Fruit fly (Drosophila melanogaster) whole organism, embryonic: ENCODE data around the gene Hip14.

Experiments used
- CG15696 ChIP-seq: fragments of 200-800 bp; sonication (Bioruptor generic); optimal IDR thresholded peaks from 2 replicates; lab custom pipeline; 2019; ENCODE audit warnings: missing biosample characterization, mild to moderate bottlenecking, missing genetic modification characterization, moderate library complexity
- CG16779 ChIP-seq: fragments of 200-800 bp; sonication (Bioruptor generic); IDR thresholded peaks from 2 replicates; pipeline ENCODE4 v1.3.6; 2022; ENCODE audit warnings: missing biosample characterization, missing genetic modification characterization
- CG17802 ChIP-seq: fragments of 200-800 bp; sonication (Bioruptor generic); optimal IDR thresholded peaks from 2 replicates; lab custom pipeline; 2018; ENCODE audit warnings: missing biosample characterization, mild to moderate bottlenecking, missing genetic modification characterization, moderate library complexity
- CG4404 ChIP-seq: fragments of 200-800 bp; sonication (Bioruptor generic); IDR thresholded peaks from 2 replicates; pipeline ENCODE4 v1.3.6; 2022; ENCODE audit warnings: missing biosample characterization, missing genetic modification characterization
- CG9817 ChIP-seq: fragments of 200-800 bp; sonication (Bioruptor generic); optimal IDR thresholded peaks from 2 replicates; lab custom pipeline; 2018; ENCODE audit warnings: missing biosample characterization, mild to moderate bottlenecking, missing genetic modification characterization, moderate library complexity
- Dek ChIP-seq: fragments of 200-800 bp; sonication (Bioruptor generic); optimal IDR thresholded peaks from 3 replicates; lab custom pipeline; 2019; ENCODE audit warnings: missing biosample characterization, mild to moderate bottlenecking, missing genetic modification characterization, moderate library complexity
- TFAM ChIP-seq: fragments of 200-800 bp; sonication (Bioruptor generic); optimal IDR thresholded peaks from 2 replicates; lab custom pipeline; 2017; ENCODE audit warnings: missing biosample characterization, missing genetic modification characterization, inconsistent platforms
- crol ChIP-seq: fragments of 200-800 bp; sonication (Bioruptor generic); IDR thresholded peaks from 2 replicates; pipeline ENCODE4 v1.3.6; 2022; ENCODE audit warnings: missing biosample characterization, missing genetic modification characterization
- danr ChIP-seq: fragments of 200-800 bp; sonication (Bioruptor generic); IDR thresholded peaks from 2 replicates; pipeline ENCODE4 v1.3.6; 2022; ENCODE audit warnings: missing biosample characterization, missing genetic modification characterization
- kah ChIP-seq: fragments of 200-800 bp; sonication (Bioruptor generic); optimal IDR thresholded peaks from 2 replicates; lab custom pipeline; 2018; ENCODE audit warnings: missing biosample characterization, mild to moderate bottlenecking, missing genetic modification characterization
- nau ChIP-seq: fragments of 200-800 bp; sonication (Bioruptor generic); optimal IDR thresholded peaks from 3 replicates; lab custom pipeline; 2017; ENCODE audit warnings: missing biosample characterization, mild to moderate bottlenecking, missing genetic modification characterization, missing genetic modification reagents
- org-1 ChIP-seq: fragments of 200-800 bp; sonication (Bioruptor generic); optimal IDR thresholded peaks from 2 replicates; lab custom pipeline; 2017; ENCODE audit warnings: missing biosample characterization, missing genetic modification characterization

- TF ChIP-seq crol (GFP tag; lab: Robert Waterston, UW) (no peak), CG9817 (tag; lab: Kevin White, UChicago) (no peak), org-1 (no peak), nau (GFP tag; lab: Kevin White, UChicago) (no peak), CG4404 (GFP tag; lab: Robert Waterston, UW) (no peak), TFAM (GFP tag; lab: Kevin White, UChicago) (no peak), Dek (no peak), danr (GFP tag; lab: Robert Waterston, UW) (no peak), kah (GFP tag; lab: Kevin White, UChicago) (no peak), CG17802 (tag; lab: Kevin White, UChicago) (no peak), CG16779 (GFP tag; lab: Robert Waterston, UW) (no peak), CG15696 (no peak)
These were observed 29.3 kb upstream of the Hip14 start, which contains the start of gene CG17032 for dm6 chr3L:15958612-15959315.
